Worm (Caenorhabditis elegans): Measurements from ENCODE around the gene C01G6.2.

ce11 chrII:9222969-9223368 lies 43.9 kb upstream of the C01G6.2 start, which contains the start of gene ZK1067.3:
- TF ChIP-seq tbx-11 (GFP tag; IDR thresholded peaks at IDR 0.05) (no peak), B0310.2 (tag; optimal IDR thresholded peaks at IDR 0.05) (no peak), ama-1 (optimal IDR thresholded peaks at IDR 0.05) (no peak), flt-1 (GFP tag; IDR thresholded peaks at IDR 0.05) (no peak), F13C5.2 (tag; optimal IDR thresholded peaks at IDR 0.05) (no peak), ceh-36 (tag; optimal IDR thresholded peaks at IDR 0.05) (no peak), tbx-37 (GFP tag; conservative IDR thresholded peaks at IDR 0.05) (no peak), ceh-13 (GFP tag; optimal IDR thresholded peaks at IDR 0.05) (no peak), aly-1 (tag; optimal IDR thresholded peaks at IDR 0.05) (no peak), tra-4 (tag; optimal IDR thresholded peaks at IDR 0.05) (no peak), sea-1 (GFP tag; conservative IDR thresholded peaks at IDR 0.05) (no peak)
